Worm (Caenorhabditis elegans) whole organism, L4/young adult: Measurements from ENCODE around the gene srx-133.

ENCODE experiments used
- W03F9.2 ChIP-seq: fragments of 150-350 bp; optimal IDR thresholded peaks from 2 replicates; lab custom pipeline; 2014; ENCODE audit warnings: missing biosample characterization, missing genetic modification characterization
- dao-5 ChIP-seq: sonication (generic microtip); optimal IDR thresholded peaks from 2 replicates; lab custom pipeline; 2016; ENCODE audit warnings: missing genotype, missing genetic modification characterization, moderate library complexity, missing compliant biosample characterization

ce11 chrV:13857132-13857531 lies 8.7 kb downstream of the srx-133 start, which contains the start of gene srx-136:
- no peak for TF ChIP-seq dao-5 (tag; lab: Kevin White, UChicago)
- TF ChIP-seq W03F9.2: no peak
